Worm (Caenorhabditis elegans) whole organism, L4/young adult: Measurements from ENCODE around the gene bath-26.
"Not testable (repeated sequence)": the region's sequence is repeated elsewhere in the genome, so short reads cannot be mapped to it uniquely, and the experiment has no call there.

Source experiments
- W03F9.2 ChIP-seq: fragments of 150-350 bp; optimal IDR thresholded peaks from 2 replicates; lab custom pipeline; 2014; ENCODE audit warnings: missing biosample characterization, missing genetic modification characterization
- dao-5 ChIP-seq: sonication (generic microtip); optimal IDR thresholded peaks from 2 replicates; lab custom pipeline; 2016; ENCODE audit warnings: missing genotype, missing genetic modification characterization, moderate library complexity, missing compliant biosample characterization
- him-1 ChIP-seq: sonication (generic microtip); optimal IDR thresholded peaks from 2 replicates; lab custom pipeline; 2016; ENCODE audit warnings: missing genotype, missing genetic modification reagents, missing genetic modification characterization, missing compliant biosample characterization

Gene bath-26

ce11 chrII:1600661-1601060 is at the start of gene bath-26:
TSS of gene bath-26 (minus strand) at chrII:1600761.
- TF ChIP-seq him-1 (tag; lab: Kevin White, UChicago) (no peak), dao-5 (no peak), W03F9.2 (no peak)

DNA sequence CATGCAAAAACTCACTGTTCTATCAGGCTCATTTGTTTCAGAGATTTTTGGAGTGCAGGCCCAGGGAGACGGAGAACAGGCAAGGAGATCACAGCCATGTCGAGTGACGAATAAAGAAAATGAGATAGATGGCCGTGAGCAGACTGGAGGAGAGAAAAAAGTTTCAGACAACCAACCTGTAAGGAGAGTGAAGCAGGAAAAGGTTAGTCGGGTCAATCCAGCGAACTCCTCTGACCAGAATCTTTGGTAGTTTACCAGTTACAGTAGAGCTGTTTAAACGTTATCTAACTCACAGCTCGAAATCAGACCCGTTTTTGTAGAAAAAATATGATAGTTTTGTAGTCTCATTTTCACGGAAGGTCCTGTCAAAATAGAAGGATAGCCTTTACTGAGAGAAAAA is 48.2 kb upstream of the bath-26 start, which contains the start of gene fbxb-21:
TSS of gene fbxb-21 (minus strand) at position 101 of the 400 bp plus-strand sequence.
- TF ChIP-seq W03F9.2 (no peak), him-1 (tag; lab: Kevin White, UChicago) (no peak), dao-5 (no peak)

DNA sequence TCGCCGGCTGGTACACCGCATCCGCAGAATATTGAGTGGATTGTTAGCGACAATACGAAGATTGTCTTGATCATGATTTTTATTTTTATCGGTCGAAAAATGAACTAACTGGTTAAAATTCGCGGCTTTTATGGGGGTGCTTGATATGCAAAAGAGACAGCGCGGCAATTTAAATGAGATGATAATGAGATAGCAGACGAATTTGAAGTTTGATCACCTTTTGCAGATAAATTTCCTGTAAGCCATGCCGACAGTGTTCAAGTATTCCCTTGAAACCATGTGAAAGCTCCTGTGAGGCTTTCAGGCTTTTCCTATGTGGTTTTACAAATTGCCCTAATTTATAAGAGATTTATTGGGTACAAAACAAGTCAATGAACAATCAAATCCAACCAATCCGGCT is 45.6 kb upstream of the bath-26 start, which contains the start of gene ZC204.17:
TSS of gene ZC204.17 (minus strand) at position 101 of the 400 bp plus-strand sequence.
- TF ChIP-seq him-1 (tag; lab: Kevin White, UChicago) (no peak), dao-5 (no peak), W03F9.2 (no peak)

DNA sequence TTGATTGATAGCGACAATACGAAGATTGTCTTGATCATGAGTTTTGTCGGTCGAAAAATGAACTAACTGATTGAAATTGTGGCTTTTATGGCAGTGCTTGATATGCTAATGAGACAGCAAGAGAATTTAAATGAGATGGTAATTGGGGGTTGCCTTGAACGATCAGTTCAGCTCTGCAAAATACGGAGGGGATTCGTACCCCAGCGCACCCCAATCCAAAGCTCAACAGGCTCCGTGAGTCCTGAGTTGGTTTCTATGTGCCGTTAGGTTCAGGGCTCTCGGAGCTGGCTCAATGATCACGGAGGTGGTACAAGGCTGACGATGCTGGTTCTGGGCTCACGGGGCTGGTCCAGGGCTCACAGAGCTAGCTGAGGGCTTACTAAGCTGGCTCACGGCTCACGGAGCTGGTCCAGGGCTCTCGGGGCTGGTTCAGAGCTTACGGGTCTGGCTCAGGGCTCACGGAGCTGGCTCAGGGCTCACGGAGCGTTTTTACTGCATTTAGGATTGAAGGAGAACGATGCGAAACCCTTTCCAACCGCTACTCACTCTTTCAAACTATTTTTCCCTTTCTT is 44.3 kb upstream of the bath-26 start, which contains the start of gene ZC204.6:
TSS of gene ZC204.6 (minus strand) at position 51 of the 572 bp plus-strand sequence.
- TF ChIP-seq him-1 (tag; lab: Kevin White, UChicago) (no peak), W03F9.2 (no peak), dao-5 (no peak)

- TF ChIP-seq him-1 (tag; lab: Kevin White, UChicago) = no peak
- TF ChIP-seq dao-5 = no peak
- TF ChIP-seq W03F9.2 = no peak
These were observed 39.9 kb upstream of the bath-26 start, which contains the start of gene srh-72 for ce11 chrII:1640496-1640895. TSS of gene srh-72 (minus strand) at chrII:1640596.

- TF ChIP-seq dao-5; him-1 (tag; lab: Kevin White, UChicago); W03F9.2: not testable (repeated sequence)
These were observed 35.8 kb upstream of the bath-26 start, which contains the start of gene srg-20 for ce11 chrII:1636392-1636791. TSS of gene srg-20 (plus strand) at chrII:1636692.

ce11 chrII:1635969-1636368 is 35.4 kb upstream of the bath-26 start:
- TF ChIP-seq him-1 (tag; lab: Kevin White, UChicago) = no peak
- TF ChIP-seq dao-5 = no peak
- TF ChIP-seq W03F9.2 = no peak

- not testable (repeated sequence) for TF ChIP-seq him-1 (tag; lab: Kevin White, UChicago); W03F9.2; dao-5
These were observed 32.9 kb upstream of the bath-26 start, which contains the start of gene C08E3.1 for ce11 chrII:1633490-1633889. TSS of gene C08E3.1 (plus strand) at chrII:1633790.

ce11 chrII:1632216-1632615 is 31.7 kb upstream of the bath-26 start, which contains the start of gene C08E3.13:
TSS of gene C08E3.13 (minus strand) at chrII:1632316.
- not testable (repeated sequence) for TF ChIP-seq him-1 (tag; lab: Kevin White, UChicago); W03F9.2; dao-5

DNA sequence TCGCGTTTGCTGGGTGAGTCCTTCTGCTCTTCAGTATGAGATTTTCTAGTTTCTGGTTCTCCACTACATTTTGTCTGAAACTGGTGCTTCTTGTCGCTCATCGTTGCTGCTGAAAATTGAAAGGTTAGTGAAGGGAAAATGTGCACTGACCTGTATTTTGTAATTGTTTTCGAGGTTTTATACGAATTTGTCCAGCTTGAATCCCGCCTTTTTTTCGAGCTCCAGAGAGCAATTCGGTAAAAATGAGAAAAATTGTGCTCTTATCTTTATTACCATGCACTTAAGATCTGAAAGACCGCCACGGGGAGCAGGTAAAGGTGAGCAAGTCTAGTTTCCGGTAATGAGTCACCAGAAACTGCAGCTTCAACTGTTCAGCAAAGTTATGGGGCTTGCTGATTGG is 27.2 kb upstream of the bath-26 start, which contains the start of gene C08E3.15:
TSS of gene C08E3.15 (minus strand) at position 101 of the 400 bp plus-strand sequence.
- TF ChIP-seq dao-5; him-1 (tag; lab: Kevin White, UChicago); W03F9.2: not testable (repeated sequence)

DNA sequence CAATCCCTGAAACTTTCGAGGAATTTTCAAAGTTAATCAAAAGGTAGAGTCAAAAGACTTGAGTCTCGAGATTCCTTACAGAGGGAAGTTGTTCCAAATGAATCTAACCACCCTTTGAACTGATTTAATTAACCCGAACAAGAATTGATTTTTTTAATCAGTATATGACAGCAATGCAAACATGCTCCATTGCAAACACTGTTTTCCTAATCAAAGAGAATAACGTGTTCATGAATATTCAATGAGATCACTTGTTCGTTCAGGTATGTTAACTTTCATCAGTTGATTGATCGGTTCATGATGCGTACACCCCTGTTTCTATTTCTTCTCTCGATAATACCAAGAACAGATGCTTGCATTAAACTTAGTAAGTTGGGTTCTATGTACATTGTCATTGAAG is 25.1 kb upstream of the bath-26 start, which contains the start of gene C08E3.14:
TSS of gene C08E3.14 (plus strand) at position 301 of the 400 bp plus-strand sequence.
- no peak for TF ChIP-seq him-1 (tag; lab: Kevin White, UChicago)
- no peak for TF ChIP-seq dao-5
- no peak for TF ChIP-seq W03F9.2

- no peak for TF ChIP-seq W03F9.2
- TF ChIP-seq dao-5 = no peak
- no peak for TF ChIP-seq him-1 (tag; lab: Kevin White, UChicago)
These were observed 24.0 kb upstream of the bath-26 start, which contains the start of gene fbxa-160 for ce11 chrII:1624572-1624971. TSS of gene fbxa-160 (minus strand) at chrII:1624672.

DNA sequence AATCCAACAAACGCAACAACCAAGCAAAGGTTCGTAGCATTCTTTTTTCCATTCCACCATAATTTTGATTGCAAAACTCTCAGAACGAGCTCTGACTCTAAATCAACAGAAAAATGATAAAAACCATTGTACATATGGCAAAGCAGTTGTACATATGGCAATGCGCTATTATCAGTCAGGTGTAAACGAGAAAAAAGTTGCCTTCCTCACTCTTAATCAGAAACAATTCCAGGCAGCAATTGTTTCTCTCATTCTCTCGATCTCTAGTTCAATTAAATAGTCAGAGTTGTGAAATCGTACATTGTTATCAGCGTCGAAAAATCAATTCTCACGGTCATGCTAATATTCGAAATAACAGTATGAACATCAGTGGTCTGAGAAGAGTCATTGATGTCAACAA is 21.2 kb upstream of the bath-26 start:
- TF ChIP-seq him-1 (tag; lab: Kevin White, UChicago) (no peak), dao-5 (no peak), W03F9.2 (no peak)

ce11 chrII:1621180-1621579 is 20.6 kb upstream of the bath-26 start, which contains the start of gene fbxa-158:
TSS of gene fbxa-158 (minus strand) at chrII:1621280.
- TF ChIP-seq W03F9.2 = no peak
- no peak for TF ChIP-seq dao-5
- TF ChIP-seq him-1 (tag; lab: Kevin White, UChicago) = no peak

DNA sequence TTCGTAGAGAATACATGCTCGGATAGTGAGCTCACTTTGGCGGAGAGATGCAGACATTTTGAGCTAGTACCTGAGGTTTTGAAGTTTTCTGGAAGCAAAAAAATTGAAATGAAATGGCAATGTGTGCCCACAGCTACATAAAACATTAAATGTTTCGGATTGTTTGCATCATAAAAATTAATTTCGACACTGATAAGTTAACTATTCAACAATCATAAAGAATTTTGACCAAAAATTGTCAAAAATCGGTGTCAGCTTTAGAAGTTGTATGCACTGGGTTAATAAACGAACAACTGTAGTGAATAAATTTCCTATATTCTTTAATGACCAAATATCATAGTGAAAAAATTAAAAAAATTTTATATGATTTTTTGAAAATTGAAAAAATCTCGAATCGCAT is 18.4 kb upstream of the bath-26 start, which contains the start of gene fbxa-166:
TSS of gene fbxa-166 (minus strand) at position 101 of the 400 bp plus-strand sequence.
- TF ChIP-seq W03F9.2 (no peak), dao-5 (no peak), him-1 (tag; lab: Kevin White, UChicago) (no peak)
